Worm (Caenorhabditis elegans) whole organism, L2 larva: ENCODE data around the gene M163.21.

Experiments
- C34F6.9 ChIP-seq: fragments of 150-350 bp; optimal IDR thresholded peaks from 2 replicates; lab custom pipeline; 2014; ENCODE audit warnings: missing biosample characterization, missing genetic modification characterization
- F13H6.1 ChIP-seq: sonication (generic microtip); optimal IDR thresholded peaks from 2 replicates; lab custom pipeline; 2016; ENCODE audit warnings: missing genetic modification characterization, missing compliant biosample characterization
- Y55F3AM.14 ChIP-seq: fragments of 200-800 bp; sonication (Bioruptor generic); optimal IDR thresholded peaks from 2 replicates; lab custom pipeline; 2018; ENCODE audit warnings: mild to moderate bottlenecking, missing genetic modification characterization, missing compliant biosample characterization
- ZK546.5 ChIP-seq: sonication (generic microtip); optimal IDR thresholded peaks from 2 replicates; lab custom pipeline; 2017; ENCODE audit warnings: missing biosample characterization, missing genetic modification characterization
- ceh-16 ChIP-seq: fragments of 150-350 bp; optimal IDR thresholded peaks from 2 replicates; lab custom pipeline; 2014; ENCODE audit warnings: missing biosample characterization, missing genetic modification characterization
- ceh-82 ChIP-seq: fragments of 150-350 bp; optimal IDR thresholded peaks from 2 replicates; lab custom pipeline; 2014; ENCODE audit warnings: missing biosample characterization, missing genetic modification characterization
- crh-2 ChIP-seq: sonication (generic microtip); optimal IDR thresholded peaks from 2 replicates; lab custom pipeline; 2017; ENCODE audit warnings: missing biosample characterization, missing genetic modification characterization
- elt-1 ChIP-seq: fragments of 150-350 bp; optimal IDR thresholded peaks from 2 replicates; lab custom pipeline; 2014; ENCODE audit warnings: missing biosample characterization, missing genetic modification characterization
- elt-3 ChIP-seq: sonication (generic microtip); optimal IDR thresholded peaks from 2 replicates; lab custom pipeline; 2017; ENCODE audit warnings: missing biosample characterization, missing genetic modification characterization
- fos-1 ChIP-seq: fragments of 150-350 bp; optimal IDR thresholded peaks from 2 replicates; lab custom pipeline; 2014; ENCODE audit warnings: missing biosample characterization, missing genetic modification characterization
- gmeb-1 ChIP-seq: fragments of 150-350 bp; optimal IDR thresholded peaks from 2 replicates; lab custom pipeline; 2014; ENCODE audit warnings: missing biosample characterization, missing genetic modification characterization
- lsy-2 ChIP-seq, 2 experiments: fragments of 150-350 bp in 1 of 2; sonication (generic microtip) in 1 of 2; optimal IDR thresholded peaks; 2 replicates each; lab custom pipeline; 2014 to 2017; ENCODE audit warnings: missing biosample characterization in 2 of 2, missing genetic modification characterization in 2 of 2
- mab-5 ChIP-seq: fragments of 150-350 bp; optimal IDR thresholded peaks from 2 replicates; lab custom pipeline; 2014; ENCODE audit warnings: missing biosample characterization, missing genetic modification characterization
- nhr-10 ChIP-seq: sonication (generic microtip); optimal IDR thresholded peaks from 2 replicates; lab custom pipeline; 2017; ENCODE audit warnings: missing biosample characterization, missing genetic modification characterization
- nhr-11 ChIP-seq: fragments of 150-350 bp; optimal IDR thresholded peaks from 2 replicates; lab custom pipeline; 2014; ENCODE audit warnings: missing biosample characterization, missing genetic modification characterization
- nhr-129 ChIP-seq: fragments of 150-350 bp; optimal IDR thresholded peaks from 2 replicates; lab custom pipeline; 2014; ENCODE audit warnings: missing biosample characterization, missing genetic modification characterization
- nhr-23 ChIP-seq: fragments of 150-350 bp; optimal IDR thresholded peaks from 2 replicates; lab custom pipeline; 2014; ENCODE audit warnings: missing biosample characterization, missing genetic modification reagents, missing genetic modification characterization
- nhr-25 ChIP-seq: fragments of 150-350 bp; sonication (generic microtip); optimal IDR thresholded peaks from 3 replicates; lab custom pipeline; 2014; ENCODE audit warnings: missing biosample characterization, missing genetic modification characterization
- peb-1 ChIP-seq: fragments of 150-350 bp; optimal IDR thresholded peaks from 2 replicates; lab custom pipeline; 2014; ENCODE audit warnings: missing biosample characterization, missing genetic modification characterization
- sem-4 ChIP-seq: fragments of 150-350 bp; optimal IDR thresholded peaks from 2 replicates; lab custom pipeline; 2014; ENCODE audit warnings: missing biosample characterization, missing genetic modification reagents, missing genetic modification characterization
- skn-1 ChIP-seq: sonication (generic microtip); optimal IDR thresholded peaks from 2 replicates; lab custom pipeline; 2017; ENCODE audit warnings: missing biosample characterization, missing genetic modification characterization
- sma-3 ChIP-seq: sonication (generic microtip); optimal IDR thresholded peaks from 2 replicates; lab custom pipeline; 2016; ENCODE audit warnings: missing genetic modification reagents, missing genetic modification characterization, missing compliant biosample characterization
- sma-9 ChIP-seq, 2 experiments: fragments of 150-350 bp in 1 of 2; sonication (generic microtip) in 1 of 2; optimal IDR thresholded peaks; 2 replicates each; lab custom pipeline; 2014 to 2016; ENCODE audit warnings: missing genetic modification characterization in 2 of 2, mild to moderate bottlenecking in 1 of 2, missing biosample characterization in 1 of 2, missing compliant biosample characterization in 1 of 2, missing genetic modification reagents in 1 of 2, moderate library complexity in 1 of 2
- snpc-4 ChIP-seq: fragments of 150-350 bp; optimal IDR thresholded peaks from 2 replicates; lab custom pipeline; 2014; ENCODE audit warnings: missing biosample characterization, missing genetic modification characterization
- unc-55 ChIP-seq: fragments of 150-350 bp; sonication (generic microtip); optimal IDR thresholded peaks from 3 replicates; lab custom pipeline; 2014; ENCODE audit warnings: missing biosample characterization, missing genetic modification reagents, missing genetic modification characterization
- ztf-4 ChIP-seq: fragments of 150-350 bp; optimal IDR thresholded peaks from 2 replicates; lab custom pipeline; 2014; ENCODE audit warnings: missing biosample characterization, missing genetic modification characterization

M163.21 gene

DNA sequence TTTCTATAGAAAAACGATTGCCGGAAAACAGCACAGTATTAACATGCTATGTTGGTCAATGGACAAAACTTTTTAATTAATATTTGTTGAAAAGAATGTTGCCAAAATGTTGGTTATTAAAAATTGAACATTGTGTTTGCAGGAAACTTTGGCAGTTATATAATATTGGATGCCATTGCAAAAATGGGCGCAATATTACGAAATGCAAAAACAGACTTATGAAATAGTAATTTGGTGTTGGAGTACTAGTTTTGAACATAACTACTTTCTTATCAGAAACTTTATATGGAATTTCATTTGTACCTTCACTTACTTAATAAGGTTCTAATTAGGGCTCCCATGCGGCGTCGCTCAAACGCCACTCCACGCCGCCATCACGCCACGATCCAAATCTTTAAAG, 43.7 kb downstream of the M163.21 start:
- TF ChIP-seq nhr-129 (tag; lab: Kevin White, UChicago), result peak; percentile 75
- TF ChIP-seq ceh-82 (tag; lab: Kevin White, UChicago), result no peak

DNA sequence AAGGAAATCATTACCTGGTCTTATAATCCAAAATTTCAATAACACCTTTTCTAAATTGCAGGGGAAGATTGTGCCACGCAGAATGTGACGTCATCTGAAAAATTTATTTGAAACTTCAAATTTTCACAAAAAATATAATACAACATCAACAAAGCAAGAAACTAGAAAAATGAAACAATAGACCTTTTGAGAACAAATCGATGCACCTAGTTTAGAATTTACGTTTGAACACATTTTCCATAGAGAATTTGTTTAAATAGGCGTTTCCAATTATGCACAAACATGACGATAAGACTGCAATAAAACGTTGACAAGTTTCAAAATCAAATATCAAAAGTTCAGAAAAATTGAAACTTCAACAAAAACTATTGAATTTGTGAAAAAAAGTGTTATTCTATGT, 46.2 kb downstream of the M163.21 start, which contains the start of gene fbxa-141:
Gene fbxa-141 (minus strand): TSS at position 101 of the 400 bp plus-strand sequence.
- TF ChIP-seq C34F6.9 (tag; lab: Kevin White, UChicago) (no peak), skn-1 (tag; lab: Kevin White, UChicago) (no peak), ceh-16 (no peak), ZK546.5 (tag; lab: Kevin White, UChicago) (no peak), F13H6.1 (tag; lab: Kevin White, UChicago) (no peak), snpc-4 (tag; lab: Kevin White, UChicago) (no peak), nhr-25 (no peak), mab-5 (tag; lab: Kevin White, UChicago) (no peak)
- TF ChIP-seq, all 48 proteins: peak for 0

DNA sequence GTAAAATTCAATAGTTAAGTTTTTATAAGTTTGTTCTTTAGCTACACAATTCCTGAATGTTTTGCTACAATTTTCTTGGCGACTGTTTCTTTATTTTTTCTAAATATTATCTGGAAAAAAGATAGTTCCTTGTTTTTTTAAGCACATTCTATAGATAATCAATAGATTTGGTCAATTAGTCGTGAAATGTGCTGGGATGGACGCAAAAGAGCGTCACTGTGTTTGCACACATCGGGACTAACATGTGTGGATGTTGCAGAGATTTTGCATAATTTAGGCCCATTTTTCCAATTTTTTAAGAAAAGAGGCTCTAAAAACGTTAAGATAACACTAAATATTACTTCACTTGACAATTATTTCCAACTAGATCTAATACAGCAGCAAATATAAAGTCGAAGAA, 46.8 kb downstream of the M163.21 start:
- TF ChIP-seq crh-2 (tag; lab: Kevin White, UChicago) (peak; percentile 16), elt-3 (tag; lab: Kevin White, UChicago) (no peak), F13H6.1 (tag; lab: Kevin White, UChicago) (peak; percentile 10), snpc-4 (tag; lab: Kevin White, UChicago) (no peak), Y55F3AM.14 (GFP tag; lab: Kevin White, UChicago) (no peak), sma-9 (GFP tag; optimal IDR thresholded peaks at IDR 0.05; lab: Kevin White, UChicago) (peak; percentile 5), sma-9 (tag; optimal IDR thresholded peaks at IDR 0.05; lab: Kevin White, UChicago) (no peak), ZK546.5 (tag; lab: Kevin White, UChicago) (no peak), ztf-4 (tag; lab: Kevin White, UChicago) (no peak), elt-1 (tag; lab: Kevin White, UChicago) (no peak), C34F6.9 (tag; lab: Kevin White, UChicago) (peak; percentile 76), unc-55 (peak; percentile 62), fos-1 (tag; lab: Kevin White, UChicago) (no peak), lsy-2 (tag; optimal IDR thresholded peaks at IDR 0.05; lab: Kevin White, UChicago) (peak in 1 of 2 experiments; percentile 9), nhr-11 (tag; lab: Kevin White, UChicago) (no peak), nhr-129 (tag; lab: Kevin White, UChicago) (peak; percentile 34), sem-4 (tag; lab: Kevin White, UChicago) (no peak), ceh-82 (tag; lab: Kevin White, UChicago) (no peak), nhr-10 (tag; lab: Kevin White, UChicago) (no peak), nhr-25 (no peak), mab-5 (tag; lab: Kevin White, UChicago) (peak; percentile 48)

DNA sequence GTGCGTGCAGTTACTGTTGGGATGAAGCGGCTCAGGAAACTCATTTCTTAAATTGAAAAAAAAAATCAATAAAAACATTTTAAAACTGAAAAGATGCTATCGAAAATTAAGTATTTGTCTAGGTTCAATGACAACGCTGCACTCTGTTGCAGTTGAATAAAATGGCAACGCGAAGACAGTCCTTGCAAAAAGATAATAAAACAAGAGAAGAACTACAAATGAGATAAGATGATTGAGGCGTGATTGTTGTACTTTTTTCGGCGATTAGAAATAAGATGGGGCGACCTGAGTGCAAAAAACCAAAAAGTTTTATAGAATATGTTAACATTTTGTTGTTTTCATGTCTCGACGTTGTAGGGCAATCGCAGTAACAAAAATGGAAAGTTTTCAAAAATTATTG, 48.4 kb downstream of the M163.21 start, which contains the start of gene gcsh-1:
Gene gcsh-1 (minus strand): TSS at position 46 of the 400 bp plus-strand sequence.
- TF ChIP-seq mab-5 (tag; lab: Kevin White, UChicago) (no peak), crh-2 (tag; lab: Kevin White, UChicago) (peak; percentile 16), sma-9 (GFP tag; optimal IDR thresholded peaks at IDR 0.05; lab: Kevin White, UChicago) (peak; percentile 37), sma-9 (tag; optimal IDR thresholded peaks at IDR 0.05; lab: Kevin White, UChicago) (no peak), fos-1 (tag; lab: Kevin White, UChicago) (peak; percentile 64)
- TF ChIP-seq, all 48 proteins: peak for 3

DNA sequence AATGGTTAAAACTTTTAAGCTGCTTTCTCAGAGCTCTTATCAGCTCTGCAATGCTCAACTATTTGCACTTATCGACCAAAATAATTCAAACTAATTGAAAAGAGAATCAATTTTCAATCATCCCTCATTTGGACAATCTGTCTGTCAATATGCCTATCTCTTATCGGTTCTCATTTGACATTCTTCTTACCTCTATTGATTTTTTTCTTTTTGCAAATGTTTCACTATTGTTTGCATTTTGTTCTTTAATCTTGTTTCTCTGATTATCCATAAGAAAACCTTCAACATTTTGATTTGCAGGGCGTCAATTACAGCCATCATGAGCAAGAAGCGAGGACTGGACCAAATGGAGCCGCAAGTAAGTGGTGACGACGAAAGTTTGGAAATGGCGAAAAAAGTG, 49.9 kb downstream of the M163.21 start, which contains the start of gene D1025.10:
Gene D1025.10 (plus strand): TSS at position 301 of the 400 bp plus-strand sequence.
- TF ChIP-seq skn-1 (tag; lab: Kevin White, UChicago), result no peak
- TF ChIP-seq Y55F3AM.14 (GFP tag; lab: Kevin White, UChicago), result no peak
- no peak for TF ChIP-seq C34F6.9 (tag; lab: Kevin White, UChicago)
- TF ChIP-seq peb-1, result no peak
- no peak for TF ChIP-seq elt-3 (tag; lab: Kevin White, UChicago)
- TF ChIP-seq nhr-23 (tag; lab: Kevin White, UChicago), result no peak
- no peak for TF ChIP-seq gmeb-1 (tag; lab: Kevin White, UChicago)
- no peak for TF ChIP-seq sma-3 (GFP tag; lab: Kevin White, UChicago)
- no peak for TF ChIP-seq nhr-129 (tag; lab: Kevin White, UChicago)
- TF ChIP-seq ztf-4 (tag; lab: Kevin White, UChicago), result no peak
- TF ChIP-seq mab-5 (tag; lab: Kevin White, UChicago), result no peak
